Worm (Caenorhabditis elegans) whole organism, L4/young adult: ENCODE measurements around the gene haf-1.

Experiments used
- W03F9.2 ChIP-seq: fragments of 150-350 bp; optimal IDR thresholded peaks from 2 replicates; lab custom pipeline; 2014; ENCODE audit warnings: missing biosample characterization, missing genetic modification characterization
- dao-5 ChIP-seq: sonication (generic microtip); optimal IDR thresholded peaks from 2 replicates; lab custom pipeline; 2016; ENCODE audit warnings: missing genotype, missing genetic modification characterization, moderate library complexity, missing compliant biosample characterization
- him-1 ChIP-seq: sonication (generic microtip); optimal IDR thresholded peaks from 2 replicates; lab custom pipeline; 2016; ENCODE audit warnings: missing genotype, missing genetic modification reagents, missing genetic modification characterization, missing compliant biosample characterization

Gene haf-1

ce11 chrIV:17361143-17361542 is 15.1 kb upstream of the haf-1 start, which contains the start of gene clec-202:
Gene clec-202, plus strand, starts transcription at chrIV:17361443.
- no peak for TF ChIP-seq him-1
- no peak for TF ChIP-seq dao-5
- no peak for TF ChIP-seq W03F9.2 (tag; lab: Kevin White, UChicago)

ce11 chrIV:17367294-17367693 is 8.9 kb upstream of the haf-1 start, which contains the start of gene zipt-17:
Gene zipt-17, minus strand, starts transcription at chrIV:17367394.
- TF ChIP-seq W03F9.2 (tag; lab: Kevin White, UChicago) (no peak), him-1 (no peak), dao-5 (no peak)

ce11 chrIV:17368292-17368691 is 7.9 kb upstream of the haf-1 start, which contains the start of gene trh-1:
Gene trh-1, plus strand, starts transcription at chrIV:17368592.
- no peak for TF ChIP-seq dao-5
- TF ChIP-seq W03F9.2 (tag; lab: Kevin White, UChicago) = no peak
- no peak for TF ChIP-seq him-1

ce11 chrIV:17371469-17371868 is 4.8 kb upstream of the haf-1 start, which contains the start of gene C30H6.5:
Gene C30H6.5, plus strand, starts transcription at chrIV:17371769.
- no peak for TF ChIP-seq W03F9.2 (tag; lab: Kevin White, UChicago)
- TF ChIP-seq dao-5 = no peak
- no peak for TF ChIP-seq him-1

ce11 chrIV:17380061-17380680 is 3.9 kb downstream of the haf-1 start, which contains the start of the genes C30H6.9 and dlat-2:
Gene C30H6.9, minus strand, starts transcription at chrIV:17380170.
Gene dlat-2, plus strand, starts transcription at chrIV:17380626.
- no peak for TF ChIP-seq him-1
- peak; percentile 76 for TF ChIP-seq W03F9.2 (tag; lab: Kevin White, UChicago)

- TF ChIP-seq W03F9.2 (tag; lab: Kevin White, UChicago) (no peak), him-1 (no peak), dao-5 (no peak)
Observed at ce11 chrIV:17382029-17382428, 5.8 kb downstream of the haf-1 start, which contains the start of gene C30H6.8. Gene C30H6.8, plus strand, starts transcription at chrIV:17382329.

ce11 chrIV:17383046-17383445 is 6.8 kb downstream of the haf-1 start, which contains the start of gene C30H6.12:
Gene C30H6.12, plus strand, starts transcription at chrIV:17383346.
- TF ChIP-seq dao-5 = no peak
- no peak for TF ChIP-seq him-1

- TF ChIP-seq him-1 = no peak
- no peak for TF ChIP-seq dao-5
- no peak for TF ChIP-seq W03F9.2 (tag; lab: Kevin White, UChicago)
Observed at ce11 chrIV:17387442-17387967, 11.3 kb downstream of the haf-1 start, which contains the start of gene T02D1.8. Gene T02D1.8, minus strand, starts transcription at chrIV:17387492.

- no peak for TF ChIP-seq dao-5
- TF ChIP-seq him-1 = no peak
- TF ChIP-seq W03F9.2 (tag; lab: Kevin White, UChicago) = no peak
Observed at ce11 chrIV:17395910-17396309, 19.7 kb downstream of the haf-1 start, which contains the start of gene sru-15. Gene sru-15, plus strand, starts transcription at chrIV:17396210.

ce11 chrIV:17399455-17399854 is 23.2 kb downstream of the haf-1 start, which contains the start of gene T02D1.4:
Gene T02D1.4, plus strand, starts transcription at chrIV:17399755.
- no peak for TF ChIP-seq dao-5
- no peak for TF ChIP-seq him-1
- TF ChIP-seq W03F9.2 (tag; lab: Kevin White, UChicago) = no peak

ce11 chrIV:17405530-17405929 is 29.3 kb downstream of the haf-1 start, which contains the start of gene pmp-4:
Gene pmp-4, minus strand, starts transcription at chrIV:17405630.
- TF ChIP-seq W03F9.2 (tag; lab: Kevin White, UChicago) = no peak
- TF ChIP-seq dao-5 = no peak
- no peak for TF ChIP-seq him-1

ce11 chrIV:17406119-17406518 is 29.9 kb downstream of the haf-1 start:
- no peak for TF ChIP-seq W03F9.2 (tag; lab: Kevin White, UChicago)

ce11 chrIV:17407025-17407424 is 30.8 kb downstream of the haf-1 start, which contains the start of gene T02D1.7:
Gene T02D1.7, minus strand, starts transcription at chrIV:17407125.
- TF ChIP-seq him-1 (no peak), dao-5 (no peak), W03F9.2 (tag; lab: Kevin White, UChicago) (no peak)

ce11 chrIV:17407491-17407890 is 31.3 kb downstream of the haf-1 start, which contains the start of gene T02D1.9:
Gene T02D1.9, minus strand, starts transcription at chrIV:17407591.
- TF ChIP-seq W03F9.2 (tag; lab: Kevin White, UChicago) (no peak), him-1 (no peak), dao-5 (no peak)

- TF ChIP-seq W03F9.2 (tag; lab: Kevin White, UChicago) (no peak), dao-5 (no peak), him-1 (no peak)
Observed at ce11 chrIV:17413343-17413742, 37.1 kb downstream of the haf-1 start.
